Worm (Caenorhabditis elegans) whole organism, young adult: Measurements from ENCODE around the gene E01G4.6.

Source experiments
- B0261.1 ChIP-seq: sonication (generic microtip); optimal IDR thresholded peaks from 2 replicates; lab custom pipeline; 2016; ENCODE audit warnings: mild to moderate bottlenecking, missing genetic modification characterization, moderate library complexity, missing compliant biosample characterization
- C06A6.2 ChIP-seq: fragments of 200-800 bp; sonication (Bioruptor generic); conservative IDR thresholded peaks from 2 replicates; pipeline ENCODE4 v1.3.6; 2022; ENCODE audit warnings: missing genetic modification characterization, missing compliant biosample characterization
- D2030.7 ChIP-seq: fragments of 200-800 bp; sonication (Bioruptor generic); IDR thresholded peaks from 2 replicates; pipeline ENCODE4 v1.3.6; 2022; ENCODE audit warnings: missing genetic modification reagents, missing genetic modification characterization, missing compliant biosample characterization
- F10E7.11 ChIP-seq: sonication (generic microtip); optimal IDR thresholded peaks from 2 replicates; lab custom pipeline; 2017; ENCODE audit warnings: mild to moderate bottlenecking, missing genetic modification characterization, moderate library complexity, missing compliant biosample characterization
- F33H1.4 ChIP-seq: fragments of 200-800 bp; sonication (Bioruptor generic); IDR thresholded peaks from 2 replicates; pipeline ENCODE4 v1.3.6; 2022; ENCODE audit warnings: missing genetic modification reagents, missing genetic modification characterization, missing compliant biosample characterization
- F39B2.1 ChIP-seq: fragments of 200-800 bp; sonication (Bioruptor generic); IDR thresholded peaks from 2 replicates; pipeline ENCODE4 v1.3.6; 2022; ENCODE audit warnings: missing genetic modification reagents, missing genetic modification characterization, missing compliant biosample characterization
- F49E8.2 ChIP-seq: sonication (generic microtip); optimal IDR thresholded peaks from 3 replicates; lab custom pipeline; 2017; ENCODE audit warnings: missing genetic modification characterization, mild to moderate bottlenecking, missing compliant biosample characterization, antibody characterized with exemption, moderate library complexity; ENCODE audit not compliant: insufficient read depth
- F55B11.4 ChIP-seq: sonication (generic microtip); optimal IDR thresholded peaks from 2 replicates; lab custom pipeline; 2016; ENCODE audit warnings: missing compliant biosample characterization, missing genetic modification characterization, borderline replicate concordance; ENCODE audit not compliant: insufficient read depth
- F57A8.1 ChIP-seq: fragments of 200-800 bp; sonication (Bioruptor generic); optimal IDR thresholded peaks from 2 replicates; lab custom pipeline; 2018; ENCODE audit warnings: mild to moderate bottlenecking, missing genetic modification characterization, moderate library complexity, missing compliant biosample characterization
- F57C9.4 ChIP-seq: sonication (generic microtip); optimal IDR thresholded peaks from 2 replicates; lab custom pipeline; 2017; ENCODE audit warnings: mild to moderate bottlenecking, missing genetic modification characterization, missing compliant biosample characterization
- K12H6.12 ChIP-seq: fragments of 200-800 bp; sonication (Bioruptor generic); optimal IDR thresholded peaks from 2 replicates; lab custom pipeline; 2018; ENCODE audit warnings: mild to moderate bottlenecking, missing genetic modification characterization, missing compliant biosample characterization
- Y56A3A.18 ChIP-seq: fragments of 200-800 bp; sonication (Bioruptor generic); IDR thresholded peaks from 2 replicates; pipeline ENCODE4 v1.3.6; 2022; ENCODE audit warnings: missing genetic modification reagents, missing genetic modification characterization, missing compliant biosample characterization
- Y79H2A.3 ChIP-seq: fragments of 200-800 bp; sonication (Bioruptor generic); conservative IDR thresholded peaks from 2 replicates; pipeline ENCODE4 v1.3.6; 2022; ENCODE audit warnings: missing genetic modification reagents, missing genetic modification characterization, missing compliant biosample characterization
- atf-7 ChIP-seq: sonication (generic microtip); optimal IDR thresholded peaks from 2 replicates; lab custom pipeline; 2017; ENCODE audit warnings: mild to moderate bottlenecking, missing genetic modification characterization, missing compliant biosample characterization
- athp-1 ChIP-seq: sonication (generic microtip); optimal IDR thresholded peaks from 2 replicates; lab custom pipeline; 2017; ENCODE audit warnings: mild to moderate bottlenecking, missing genetic modification characterization, missing compliant biosample characterization
- attf-6 ChIP-seq: fragments of 200-800 bp; sonication (Bioruptor generic); IDR thresholded peaks from 2 replicates; pipeline ENCODE4 v1.3.6; 2022; ENCODE audit warnings: missing genetic modification reagents, missing genetic modification characterization, missing compliant biosample characterization
- bed-1 ChIP-seq: fragments of 200-800 bp; sonication (Bioruptor generic); IDR thresholded peaks from 2 replicates; pipeline ENCODE4 v1.3.6; 2022; ENCODE audit warnings: missing genetic modification reagents, missing genetic modification characterization, missing compliant biosample characterization
- ccch-3 ChIP-seq: fragments of 200-800 bp; sonication (Bioruptor generic); optimal IDR thresholded peaks from 2 replicates; lab custom pipeline; 2018; ENCODE audit warnings: mild to moderate bottlenecking, missing genetic modification characterization, missing compliant biosample characterization
- cebp-1 ChIP-seq, 2 experiments: fragments of 200-800 bp in 1 of 2; sonication (Bioruptor generic) in 1 of 2; sonication (generic microtip) in 1 of 2; IDR thresholded peaks in 1 of 2; optimal IDR thresholded peaks in 1 of 2; 2 replicates each; pipeline versions ENCODE4 v1.3.6 to Lab custom; 2017 to 2022; ENCODE audit warnings: missing compliant biosample characterization in 2 of 2, missing genetic modification characterization in 2 of 2, mild to moderate bottlenecking in 1 of 2, missing genetic modification reagents in 1 of 2, moderate library complexity in 1 of 2
- ceh-27 ChIP-seq: fragments of 200-800 bp; sonication (Bioruptor generic); optimal IDR thresholded peaks from 2 replicates; lab custom pipeline; 2018; ENCODE audit warnings: mild to moderate bottlenecking, missing genetic modification characterization, moderate library complexity, missing compliant biosample characterization
- ceh-91 ChIP-seq: fragments of 200-800 bp; sonication (Bioruptor generic); IDR thresholded peaks from 2 replicates; pipeline ENCODE4 v1.3.6; 2022; ENCODE audit warnings: missing genetic modification reagents, missing genetic modification characterization, missing compliant biosample characterization
- chd-7 ChIP-seq: sonication (generic microtip); optimal IDR thresholded peaks from 2 replicates; lab custom pipeline; 2016; ENCODE audit warnings: mild to moderate bottlenecking, missing genetic modification characterization, moderate library complexity, missing compliant biosample characterization
- die-1 ChIP-seq: sonication (generic microtip); optimal IDR thresholded peaks from 2 replicates; lab custom pipeline; 2016; ENCODE audit warnings: missing genotype, mild to moderate bottlenecking, missing genetic modification characterization, missing compliant biosample characterization
- egl-44 ChIP-seq: fragments of 200-800 bp; sonication (Bioruptor generic); IDR thresholded peaks from 2 replicates; pipeline ENCODE4 v1.3.6; 2022; ENCODE audit warnings: missing genetic modification reagents, missing genetic modification characterization, missing compliant biosample characterization
- hmg-20 ChIP-seq: fragments of 200-800 bp; sonication (Bioruptor generic); IDR thresholded peaks from 2 replicates; pipeline ENCODE4 v1.3.6; 2022; ENCODE audit warnings: missing genetic modification reagents, missing genetic modification characterization, missing compliant biosample characterization
- hsf-1 ChIP-seq: fragments of 200-800 bp; sonication (Bioruptor generic); IDR thresholded peaks from 2 replicates; pipeline ENCODE4 v1.3.6; 2022; ENCODE audit warnings: missing genetic modification reagents, missing genetic modification characterization, missing compliant biosample characterization
- let-607 ChIP-seq, 2 experiments: fragments of 200-800 bp in 1 of 2; sonication (Bioruptor generic) in 1 of 2; sonication (generic microtip) in 1 of 2; optimal IDR thresholded peaks; 2 replicates each; lab custom pipeline; 2016 to 2018; ENCODE audit warnings: mild to moderate bottlenecking in 2 of 2, missing compliant biosample characterization in 2 of 2, missing genetic modification characterization in 2 of 2, moderate library complexity in 2 of 2, missing genotype in 1 of 2
- lin-40 ChIP-seq: sonication (generic microtip); optimal IDR thresholded peaks from 2 replicates; lab custom pipeline; 2016; ENCODE audit warnings: missing genetic modification characterization, mild to moderate bottlenecking, missing compliant biosample characterization, missing genotype, missing genetic modification reagents
- mes-4 ChIP-seq: sonication (generic microtip); optimal IDR thresholded peaks from 2 replicates; lab custom pipeline; 2016; ENCODE audit warnings: missing genotype, missing genetic modification characterization, missing compliant biosample characterization
- nfya-1 ChIP-seq: sonication (generic microtip); optimal IDR thresholded peaks from 2 replicates; lab custom pipeline; 2017; ENCODE audit warnings: antibody characterized with exemption, missing compliant biosample characterization, missing genetic modification characterization, borderline replicate concordance; ENCODE audit not compliant: insufficient read depth
- nhr-80 ChIP-seq: sonication (generic microtip); optimal IDR thresholded peaks from 2 replicates; lab custom pipeline; 2016; ENCODE audit warnings: missing genetic modification characterization, missing compliant biosample characterization
- pbrm-1 ChIP-seq: fragments of 200-800 bp; sonication (Bioruptor generic); IDR thresholded peaks from 2 replicates; pipeline ENCODE4 v1.3.6; 2022; ENCODE audit warnings: missing genetic modification reagents, missing genetic modification characterization, missing compliant biosample characterization
- rcor-1 ChIP-seq: fragments of 200-800 bp; sonication (Bioruptor generic); IDR thresholded peaks from 2 replicates; pipeline ENCODE4 v1.3.6; 2022; ENCODE audit warnings: missing genetic modification reagents, missing genetic modification characterization, missing compliant biosample characterization
- rec-8 ChIP-seq, 2 experiments: sonication (generic microtip); optimal IDR thresholded peaks; 2 replicates each; lab custom pipeline; 2016; ENCODE audit warnings: mild to moderate bottlenecking in 2 of 2, missing genetic modification characterization in 2 of 2, missing genetic modification reagents in 2 of 2, missing genotype in 2 of 2, missing biosample characterization in 1 of 2, missing compliant biosample characterization in 1 of 2, moderate library complexity in 1 of 2
- repo-1 ChIP-seq: sonication (generic microtip); optimal IDR thresholded peaks from 2 replicates; lab custom pipeline; 2017; ENCODE audit warnings: mild to moderate bottlenecking, missing genetic modification characterization, missing compliant biosample characterization
- sdz-38 ChIP-seq: sonication (generic microtip); optimal IDR thresholded peaks from 2 replicates; lab custom pipeline; 2016; ENCODE audit warnings: missing genotype, missing genetic modification characterization, missing compliant biosample characterization
- snpc-4 ChIP-seq, 5 experiments: fragments of 150-350 bp in 1 of 5; sonication (generic microtip) in 4 of 5; optimal IDR thresholded peaks; 2 replicates each; lab custom pipeline; 2014 to 2018; ENCODE audit warnings: missing genetic modification characterization in 5 of 5, missing biosample characterization in 3 of 5, antibody characterized with exemption in 2 of 5, mild to moderate bottlenecking in 2 of 5, missing compliant biosample characterization in 2 of 5, missing genotype in 2 of 5, moderate library complexity in 2 of 5, missing genetic modification reagents in 1 of 5
- somi-1 ChIP-seq: fragments of 200-800 bp; sonication (Bioruptor generic); optimal IDR thresholded peaks from 2 replicates; lab custom pipeline; 2018; ENCODE audit warnings: mild to moderate bottlenecking, missing genetic modification characterization, missing compliant biosample characterization
- tbx-9 ChIP-seq: sonication (generic microtip); optimal IDR thresholded peaks from 2 replicates; lab custom pipeline; 2016; ENCODE audit warnings: borderline replicate concordance, missing genetic modification characterization, inconsistent platforms, missing compliant biosample characterization
- tlf-1 ChIP-seq: fragments of 200-800 bp; sonication (Bioruptor generic); optimal IDR thresholded peaks from 2 replicates; lab custom pipeline; 2018; ENCODE audit warnings: mild to moderate bottlenecking, missing genetic modification characterization, missing compliant biosample characterization
- zfh-2 ChIP-seq: fragments of 200-800 bp; sonication (Bioruptor generic); conservative IDR thresholded peaks from 2 replicates; pipeline ENCODE4 v1.3.6; 2022; ENCODE audit warnings: missing genetic modification reagents, missing genetic modification characterization, missing compliant biosample characterization
- ztf-22 ChIP-seq: fragments of 200-800 bp; sonication (Bioruptor generic); optimal IDR thresholded peaks from 2 replicates; lab custom pipeline; 2018; ENCODE audit warnings: mild to moderate bottlenecking, missing genetic modification characterization, moderate library complexity, missing compliant biosample characterization
- ztf-26 ChIP-seq: sonication (generic microtip); optimal IDR thresholded peaks from 2 replicates; lab custom pipeline; 2017; ENCODE audit warnings: missing genetic modification characterization, missing compliant biosample characterization
- ztf-6 ChIP-seq: fragments of 200-800 bp; sonication (Bioruptor generic); IDR thresholded peaks from 2 replicates; pipeline ENCODE4 v1.3.6; 2022; ENCODE audit warnings: missing genetic modification reagents, missing genetic modification characterization, missing compliant biosample characterization

The E01G4.6 gene

ce11 chrII:13481781-13482455 is at the start of gene E01G4.6:
Gene E01G4.6 (plus strand): TSS chrII:13482405.
- TF ChIP-seq F57C9.4 (tag; lab: Kevin White, UChicago) (no peak), nhr-80 (tag; lab: Kevin White, UChicago) (no peak), F49E8.2 (tag; lab: Kevin White, UChicago) (no peak), D2030.7 (no peak), lin-40 (tag; lab: Kevin White, UChicago) (no peak), ztf-6 (GFP tag; lab: Robert Waterston, UW) (no peak), K12H6.12 (no peak), rcor-1 (GFP tag; lab: Robert Waterston, UW) (no peak), F55B11.4 (tag; lab: Kevin White, UChicago) (no peak), repo-1 (tag; lab: Kevin White, UChicago) (no peak), ztf-26 (tag; lab: Kevin White, UChicago) (no peak), rec-8 (tag; optimal IDR thresholded peaks at IDR 0.05; lab: Kevin White, UChicago) (no peak), die-1 (tag; lab: Kevin White, UChicago) (no peak), Y56A3A.18 (no peak), hsf-1 (GFP tag; lab: Robert Waterston, UW) (no peak), sdz-38 (no peak), tlf-1 (GFP tag; lab: Kevin White, UChicago) (no peak), nfya-1 (tag; lab: Kevin White, UChicago) (no peak)

- no peak for TF ChIP-seq mes-4 (tag; lab: Kevin White, UChicago)
- no peak for TF ChIP-seq tbx-9
- no peak for TF ChIP-seq B0261.1 (tag; lab: Kevin White, UChicago)
- no peak for TF ChIP-seq atf-7 (tag; lab: Kevin White, UChicago)
- TF ChIP-seq F10E7.11 (tag; lab: Kevin White, UChicago): no peak
- no peak for TF ChIP-seq ccch-3 (GFP tag; lab: Kevin White, UChicago)
- no peak for TF ChIP-seq nhr-80 (tag; lab: Kevin White, UChicago)
- no peak for TF ChIP-seq F55B11.4 (tag; lab: Kevin White, UChicago)
- no peak for TF ChIP-seq F57A8.1 (GFP tag; lab: Kevin White, UChicago)
- no peak for TF ChIP-seq ceh-27 (GFP tag; lab: Kevin White, UChicago)
- no peak for TF ChIP-seq pbrm-1 (GFP tag; lab: Robert Waterston, UW)
- TF ChIP-seq C06A6.2 (GFP tag; lab: Robert Waterston, UW): no peak
- no peak for TF ChIP-seq F39B2.1 (GFP tag; lab: Robert Waterston, UW)
- TF ChIP-seq cebp-1 (GFP tag; IDR thresholded peaks at IDR 0.05; lab: Robert Waterston, UW): no peak
- TF ChIP-seq cebp-1 (tag; optimal IDR thresholded peaks at IDR 0.05; lab: Kevin White, UChicago): no peak
- TF ChIP-seq hmg-20: no peak
Measured at ce11 chrII:13436725-13437124, 45.5 kb upstream of the E01G4.6 start, which contains the start of gene Y48E1C.4. Gene Y48E1C.4 (minus strand): TSS chrII:13436825.

ce11 chrII:13444307-13444706 is 37.9 kb upstream of the E01G4.6 start:
- TF ChIP-seq ceh-91 (GFP tag; lab: Robert Waterston, UW) (no peak), bed-1 (GFP tag; lab: Robert Waterston, UW) (no peak), F33H1.4 (GFP tag; lab: Robert Waterston, UW) (no peak), let-607 (tag; optimal IDR thresholded peaks at IDR 0.05; lab: Kevin White, UChicago) (no peak), zfh-2 (GFP tag; lab: Robert Waterston, UW) (no peak), egl-44 (GFP tag; lab: Robert Waterston, UW) (no peak), attf-6 (no peak), somi-1 (GFP tag; lab: Kevin White, UChicago) (no peak), chd-7 (tag; lab: Kevin White, UChicago) (no peak), F57C9.4 (tag; lab: Kevin White, UChicago) (no peak), Y79H2A.3 (GFP tag; lab: Robert Waterston, UW) (no peak), ztf-22 (GFP tag; lab: Kevin White, UChicago) (no peak), snpc-4 (GFP tag; optimal IDR thresholded peaks at IDR 0.05; lab: Kevin White, UChicago) (no peak), snpc-4 (tag; optimal IDR thresholded peaks at IDR 0.05; lab: Kevin White, UChicago) (no peak), rcor-1 (GFP tag; lab: Robert Waterston, UW) (no peak), athp-1 (tag; lab: Kevin White, UChicago) (no peak)
